Worm (Caenorhabditis elegans): ENCODE results near the gene lap-1.

DNA sequence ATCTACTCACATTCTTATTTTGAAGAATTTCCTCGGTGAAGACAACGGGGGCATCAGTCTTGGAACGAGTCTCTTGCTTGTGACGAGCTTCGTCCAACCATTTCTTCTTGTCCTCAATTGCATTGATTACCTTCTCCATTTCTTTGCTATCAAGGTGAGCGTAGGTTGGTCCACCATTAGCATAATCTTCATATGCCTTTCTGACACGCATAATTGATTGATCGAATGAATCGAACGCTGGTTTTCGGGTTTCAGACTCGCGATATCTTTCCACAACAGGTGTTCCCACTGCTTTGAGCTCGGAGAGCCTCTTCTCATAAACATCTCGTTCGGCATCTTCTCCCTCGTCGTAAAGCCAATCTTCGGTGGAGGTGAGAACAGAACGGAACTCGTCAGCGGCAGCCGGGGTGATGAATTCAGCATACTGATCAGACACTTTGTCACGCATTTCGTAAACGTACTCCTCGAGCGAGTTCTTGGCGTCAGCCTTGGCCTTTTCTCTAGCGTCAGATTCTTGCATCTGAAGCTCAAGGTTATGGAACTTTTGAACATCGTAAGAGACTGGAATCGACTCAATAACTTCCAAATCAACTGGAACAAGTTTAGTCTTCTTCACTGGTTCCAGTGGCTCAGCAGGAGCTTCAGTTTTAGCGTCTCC is 42.8 kb upstream of the lap-1 start:
- no peak for TF ChIP-seq drap-1 (GFP tag; optimal IDR thresholded peaks at IDR 0.05)
- TF ChIP-seq pha-4 (tag; optimal IDR thresholded peaks at IDR 0.05), result no peak
- no peak for TF ChIP-seq mep-1 (tag; optimal IDR thresholded peaks at IDR 0.05)
- no peak for TF ChIP-seq nhr-76 (tag; optimal IDR thresholded peaks at IDR 0.05)
- TF ChIP-seq ceh-39 (tag; optimal IDR thresholded peaks at IDR 0.05), result no peak
- no peak for TF ChIP-seq lsy-2 (tag; optimal IDR thresholded peaks at IDR 0.05)
- TF ChIP-seq lin-13 (tag; optimal IDR thresholded peaks at IDR 0.05), result no peak
- no peak for TF ChIP-seq nhr-2 (tag; optimal IDR thresholded peaks at IDR 0.05)
- TF ChIP-seq nhr-237 (tag; optimal IDR thresholded peaks at IDR 0.05), result no peak
- no peak for TF ChIP-seq sptf-1 (tag; optimal IDR thresholded peaks at IDR 0.05)
- TF ChIP-seq elt-1 (tag; optimal IDR thresholded peaks at IDR 0.05; ENCODE audit: borderline replicate concordance, insufficient read depth), result no peak

All from whole organism, mixed stage, embryonic.